Fruit fly (Drosophila melanogaster) whole organism, pupa: ENCODE measurements around the gene Gr61a.
"Not testable (repeated sequence)": the region's sequence is repeated elsewhere in the genome, so short reads cannot be mapped to it uniquely, and the experiment has no call there.

Source experiments
- CG12605 ChIP-seq: fragments of 200-800 bp; sonication (Bioruptor generic); IDR thresholded peaks from 2 replicates; pipeline ENCODE4 v1.3.6; 2022; ENCODE audit warnings: missing biosample characterization, missing genetic modification characterization
- CG14655 ChIP-seq: fragments of 200-800 bp; sonication (Bioruptor generic); optimal IDR thresholded peaks from 3 replicates; lab custom pipeline; 2017; ENCODE audit warnings: mild to moderate bottlenecking, missing biosample characterization, missing genetic modification reagents, missing genetic modification characterization
- CG15710 ChIP-seq: fragments of 200-800 bp; sonication (Bioruptor generic); optimal IDR thresholded peaks from 2 replicates; lab custom pipeline; 2018; ENCODE audit warnings: missing biosample characterization, mild to moderate bottlenecking, missing genetic modification characterization, moderate library complexity
- CG32121 ChIP-seq: fragments of 200-800 bp; sonication (Bioruptor generic); IDR thresholded peaks from 2 replicates; pipeline ENCODE4 v1.3.6; 2022; ENCODE audit warnings: missing biosample characterization, missing genetic modification characterization
- CG34367 ChIP-seq: fragments of 200-800 bp; sonication (Bioruptor generic); optimal IDR thresholded peaks from 2 replicates; lab custom pipeline; 2018; ENCODE audit warnings: missing biosample characterization, mild to moderate bottlenecking, missing genetic modification characterization
- CG4496 ChIP-seq: fragments of 200-800 bp; sonication (Bioruptor generic); IDR thresholded peaks from 3 replicates; pipeline ENCODE4 v1.3.6; 2022; ENCODE audit warnings: missing biosample characterization, missing genetic modification characterization
- CG8159 ChIP-seq: fragments of 200-800 bp; sonication (Bioruptor generic); optimal IDR thresholded peaks from 3 replicates; lab custom pipeline; 2018; ENCODE audit warnings: missing biosample characterization, mild to moderate bottlenecking, missing genetic modification characterization, moderate library complexity
- EcR ChIP-seq: fragments of 200-800 bp; sonication (Bioruptor generic); optimal IDR thresholded peaks from 3 replicates; lab custom pipeline; 2019; ENCODE audit warnings: missing biosample characterization, missing genetic modification characterization, mild to moderate bottlenecking, moderate library complexity, missing genetic modification reagents
- Ets98B ChIP-seq: fragments of 200-800 bp; sonication (Bioruptor generic); IDR thresholded peaks from 2 replicates; pipeline ENCODE4 v1.3.6; 2022; ENCODE audit warnings: missing biosample characterization, missing genetic modification characterization
- Pif1A ChIP-seq: fragments of 200-800 bp; sonication (Bioruptor generic); optimal IDR thresholded peaks from 3 replicates; lab custom pipeline; 2016; ENCODE audit warnings: missing biosample characterization, missing genetic modification characterization
- Snoo ChIP-seq: fragments of 200-800 bp; sonication (Bioruptor generic); optimal IDR thresholded peaks from 3 replicates; lab custom pipeline; 2017; ENCODE audit warnings: missing biosample characterization, mild to moderate bottlenecking, missing genetic modification characterization, inconsistent platforms
- fd96Ca ChIP-seq: fragments of 200-800 bp; sonication (Bioruptor generic); IDR thresholded peaks from 3 replicates; pipeline ENCODE4 v1.3.6; 2022; ENCODE audit warnings: missing biosample characterization, missing genetic modification characterization

DNA sequence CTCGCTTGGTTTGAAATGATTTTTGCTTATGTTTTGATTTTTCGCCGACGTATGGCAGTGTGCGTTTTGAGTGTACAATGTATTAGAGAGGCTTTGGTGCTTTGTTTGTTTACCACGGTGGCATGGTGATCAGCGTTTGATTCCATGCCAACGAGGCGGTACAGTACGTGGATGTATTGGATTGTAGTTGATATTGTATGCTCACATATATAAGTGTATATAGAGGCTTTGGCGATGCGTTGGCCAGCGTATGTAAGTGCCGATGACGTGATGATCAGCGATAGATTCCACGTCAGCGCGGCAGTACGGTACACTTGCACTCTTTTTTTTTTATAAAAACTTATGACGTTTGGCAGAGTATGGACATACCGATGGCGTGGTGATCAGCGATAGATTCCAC is 23.8 kb downstream of the Gr61a start, which contains the start of gene CG12502:
- not testable (repeated sequence) for TF ChIP-seq CG4496 (GFP tag; lab: Robert Waterston, UW); Ets98B (GFP tag; lab: Robert Waterston, UW); CG15710 (tag; lab: Kevin White, UChicago); fd96Ca (GFP tag; lab: Robert Waterston, UW); Snoo (tag; lab: Kevin White, UChicago); CG12605 (GFP tag; lab: Robert Waterston, UW); CG34367 (tag; lab: Kevin White, UChicago); EcR (GFP tag; lab: Kevin White, UChicago); CG32121 (GFP tag; lab: Robert Waterston, UW); Pif1A (GFP tag; lab: Kevin White, UChicago); CG14655 (GFP tag; lab: Kevin White, UChicago); CG8159
